Comparison of ENCODE assay signal across 5 worm cellular contexts in genomic region chrIII:13678761-13679495, ce11.
TF ChIP-seq lines count a peak whose summit lies in the region.

Gene sid-2 (plus strand): TSS chrIII:13679445.

TF ChIP-seq in whole organism, L1 larva, 84 proteins besides CTCF, POLR2A, EP300 and RAD21:
- TF ChIP-seq efl-1 (optimal IDR thresholded peaks at IDR 0.05; lab: Kevin White, UChicago), result no peak
- peak in 1 of 2 experiments; percentile 43 for TF ChIP-seq efl-1 (GFP tag; optimal IDR thresholded peaks at IDR 0.05 in 1 of 2; lab: Kevin White, UChicago)
- no peak for TF ChIP-seq ceh-63 (GFP tag; optimal IDR thresholded peaks at IDR 0.05; lab: Kevin White, UChicago)
- peak; percentile 12 for TF ChIP-seq nhr-85 (tag; lab: Kevin White, UChicago)
- peak; percentile 56 for TF ChIP-seq elt-2 (tag; optimal IDR thresholded peaks at IDR 0.05; lab: Kevin White, UChicago)
TF ChIP-seq in whole organism, L1 larva: peak in this region for 3.

TF ChIP-seq in whole organism, L2 larva, 48 proteins besides CTCF, POLR2A, EP300 and RAD21:
- TF ChIP-seq crh-2 (tag; optimal IDR thresholded peaks at IDR 0.05; lab: Kevin White, UChicago) (peak; percentile 42), nhr-10 (tag; optimal IDR thresholded peaks at IDR 0.05; lab: Kevin White, UChicago) (no peak), nhr-12 (tag; optimal IDR thresholded peaks at IDR 0.05; lab: Kevin White, UChicago) (no peak), skn-1 (tag; optimal IDR thresholded peaks at IDR 0.05; lab: Kevin White, UChicago) (peak; percentile 9), F13H6.1 (tag; optimal IDR thresholded peaks at IDR 0.05; lab: Kevin White, UChicago) (no peak), sma-3 (GFP tag; optimal IDR thresholded peaks at IDR 0.05; lab: Kevin White, UChicago) (no peak), fos-1 (tag; optimal IDR thresholded peaks at IDR 0.05; lab: Kevin White, UChicago) (peak; percentile 96)

TF ChIP-seq in whole organism, L3 larva, 47 proteins besides CTCF, POLR2A, EP300 and RAD21:
- no peak for TF ChIP-seq nhr-237 (tag; optimal IDR thresholded peaks at IDR 0.05; lab: Kevin White, UChicago)
- no peak for TF ChIP-seq elt-1 (tag; optimal IDR thresholded peaks at IDR 0.05; lab: Kevin White, UChicago)
- TF ChIP-seq snpc-4 (tag; optimal IDR thresholded peaks at IDR 0.05; lab: Kevin White, UChicago), result no peak
- TF ChIP-seq lin-15B (tag; optimal IDR thresholded peaks at IDR 0.05; lab: Kevin White, UChicago), result no peak
- TF ChIP-seq pqm-1 (tag; optimal IDR thresholded peaks at IDR 0.05; lab: Kevin White, UChicago), result peak; percentile 57
- peak; percentile 78 for TF ChIP-seq elt-2 (tag; optimal IDR thresholded peaks at IDR 0.05; lab: Kevin White, UChicago)
- TF ChIP-seq pha-4 (tag; optimal IDR thresholded peaks at IDR 0.05; lab: Kevin White, UChicago), result peak; percentile 39
- no peak for TF ChIP-seq eor-1 (tag; optimal IDR thresholded peaks at IDR 0.05; lab: Kevin White, UChicago)
- no peak for TF ChIP-seq ceh-16 (tag; optimal IDR thresholded peaks at IDR 0.05; lab: Kevin White, UChicago)
- no peak for TF ChIP-seq nhr-28 (tag; optimal IDR thresholded peaks at IDR 0.05; lab: Kevin White, UChicago)
- no peak for TF ChIP-seq nhr-76 (tag; optimal IDR thresholded peaks at IDR 0.05; lab: Kevin White, UChicago)
- TF ChIP-seq ceh-9 (tag; optimal IDR thresholded peaks at IDR 0.05; lab: Kevin White, UChicago), result no peak
- no peak for TF ChIP-seq fkh-10 (GFP tag; optimal IDR thresholded peaks at IDR 0.05; lab: Kevin White, UChicago)
- no peak for TF ChIP-seq lin-39 (tag; optimal IDR thresholded peaks at IDR 0.05; lab: Kevin White, UChicago)
- TF ChIP-seq ztf-11 (tag; optimal IDR thresholded peaks at IDR 0.05; lab: Kevin White, UChicago), result no peak

TF ChIP-seq in whole organism, L4 larva, 104 proteins besides CTCF, POLR2A, EP300 and RAD21:
- TF ChIP-seq unc-62 (GFP tag; optimal IDR thresholded peaks at IDR 0.05 in 1 of 2; lab: Kevin White, UChicago), result peak in 1 of 2 experiments; percentile 71
- TF ChIP-seq unc-62 (tag; optimal IDR thresholded peaks at IDR 0.05; lab: Kevin White, UChicago), result no peak
- TF ChIP-seq nhr-28 (tag; optimal IDR thresholded peaks at IDR 0.05; lab: Kevin White, UChicago), result peak; percentile 69
- TF ChIP-seq ztf-7 (tag; optimal IDR thresholded peaks at IDR 0.05; lab: Kevin White, UChicago), result no peak
- no peak for TF ChIP-seq mxl-3 (GFP tag; optimal IDR thresholded peaks at IDR 0.05; lab: Kevin White, UChicago)
- TF ChIP-seq pqm-1 (tag; optimal IDR thresholded peaks at IDR 0.05; lab: Kevin White, UChicago), result peak; percentile 76
- peak; percentile 42 for TF ChIP-seq dve-1 (tag; optimal IDR thresholded peaks at IDR 0.05; lab: Kevin White, UChicago; ENCODE audit: insufficient read depth)
- no peak for TF ChIP-seq daf-16 (GFP tag; optimal IDR thresholded peaks at IDR 0.05; lab: Kevin White, UChicago)
- TF ChIP-seq daf-16 (tag; optimal IDR thresholded peaks at IDR 0.05; lab: Kevin White, UChicago), result peak; percentile 41
- TF ChIP-seq R02D3.7 (tag; optimal IDR thresholded peaks at IDR 0.05; lab: Kevin White, UChicago), result no peak
- TF ChIP-seq ces-1 (GFP tag; optimal IDR thresholded peaks at IDR 0.05; lab: Kevin White, UChicago), result no peak
- TF ChIP-seq snpc-4 (tag; optimal IDR thresholded peaks at IDR 0.05; lab: Kevin White, UChicago), result no peak
TF ChIP-seq in whole organism, L4 larva: peak in this region for 5.

TF ChIP-seq in whole organism, young adult, 124 proteins besides CTCF, POLR2A, EP300 and RAD21:
- TF ChIP-seq nhr-80 (tag; optimal IDR thresholded peaks at IDR 0.05; lab: Kevin White, UChicago), result peak; percentile 41
- no peak for TF ChIP-seq zim-3 (tag; optimal IDR thresholded peaks at IDR 0.05; lab: Kevin White, UChicago)
TF ChIP-seq in whole organism, young adult: peak in this region for 1.
